Fruit fly (Drosophila melanogaster) whole organism, embryonic: ENCODE data around the gene CG13126.
A peak's percentile ranks its signal among the peaks of the same experiment; 100 is the strongest.

ENCODE experiments used
- B-H1 ChIP-seq: fragments of 200-800 bp; sonication (Bioruptor generic); IDR thresholded peaks from 3 replicates; pipeline ENCODE4 v1.3.6; 2022; ENCODE audit warnings: missing biosample characterization, missing genetic modification characterization
- BtbVII ChIP-seq: fragments of 200-800 bp; sonication (Bioruptor generic); optimal IDR thresholded peaks from 3 replicates; lab custom pipeline; 2017; ENCODE audit warnings: missing biosample characterization, mild to moderate bottlenecking, missing genetic modification characterization
- C15 ChIP-seq: fragments of 200-800 bp; sonication (Bioruptor generic); IDR thresholded peaks from 3 replicates; pipeline ENCODE4 v1.3.6; 2022; ENCODE audit warnings: missing biosample characterization, missing genetic modification characterization
- CG1024 ChIP-seq: fragments of 200-800 bp; sonication (Bioruptor generic); IDR thresholded peaks from 2 replicates; pipeline ENCODE4 v1.3.6; 2022; ENCODE audit warnings: missing biosample characterization, missing genetic modification characterization
- CG11093 ChIP-seq: fragments of 200-800 bp; sonication (Bioruptor generic); IDR thresholded peaks from 3 replicates; pipeline ENCODE4 v1.3.6; 2022; ENCODE audit warnings: missing biosample characterization, missing genetic modification characterization
- CG11695 ChIP-seq: fragments of 200-800 bp; sonication (Bioruptor generic); IDR thresholded peaks from 3 replicates; pipeline ENCODE4 v1.3.6; 2022; ENCODE audit warnings: missing biosample characterization, missing genetic modification characterization
- CG12155 ChIP-seq: fragments of 200-800 bp; sonication (Bioruptor generic); optimal IDR thresholded peaks from 3 replicates; lab custom pipeline; 2016; ENCODE audit warnings: missing biosample characterization, missing genetic modification characterization
- CG12236 ChIP-seq: fragments of 200-800 bp; sonication (Bioruptor generic); optimal IDR thresholded peaks from 2 replicates; lab custom pipeline; 2016; ENCODE audit warnings: missing biosample characterization, missing genetic modification characterization
- CG12299 ChIP-seq: fragments of 200-800 bp; sonication (Bioruptor generic); optimal IDR thresholded peaks from 2 replicates; lab custom pipeline; 2018; ENCODE audit warnings: missing biosample characterization, mild to moderate bottlenecking, missing genetic modification characterization
- CG13296 ChIP-seq: fragments of 200-800 bp; sonication (Bioruptor generic); optimal IDR thresholded peaks from 3 replicates; lab custom pipeline; 2018; ENCODE audit warnings: missing biosample characterization, mild to moderate bottlenecking, missing genetic modification characterization
- CG16813 ChIP-seq: fragments of 200-800 bp; sonication (Bioruptor generic); IDR thresholded peaks from 3 replicates; pipeline ENCODE4 v1.3.6; 2022; ENCODE audit warnings: missing biosample characterization, missing genetic modification characterization; ENCODE audit not compliant: partially characterized antibody
- CG17385 ChIP-seq: fragments of 200-800 bp; sonication (Bioruptor generic); optimal IDR thresholded peaks from 3 replicates; lab custom pipeline; 2018; ENCODE audit warnings: missing biosample characterization, mild to moderate bottlenecking, missing genetic modification characterization
- CG18599 ChIP-seq: fragments of 200-800 bp; sonication (Bioruptor generic); optimal IDR thresholded peaks from 3 replicates; lab custom pipeline; 2017; ENCODE audit warnings: missing biosample characterization, missing genetic modification characterization, mild to moderate bottlenecking, moderate library complexity, missing genetic modification reagents
- CG2678 ChIP-seq: fragments of 200-800 bp; sonication (Bioruptor generic); optimal IDR thresholded peaks from 3 replicates; lab custom pipeline; 2019; ENCODE audit warnings: missing biosample characterization, mild to moderate bottlenecking, missing genetic modification characterization, moderate library complexity
- CG31365 ChIP-seq: fragments of 200-800 bp; sonication (Bioruptor generic); optimal IDR thresholded peaks from 2 replicates; lab custom pipeline; 2018; ENCODE audit warnings: missing biosample characterization, mild to moderate bottlenecking, missing genetic modification characterization
- CG31388 ChIP-seq: fragments of 200-800 bp; sonication (Bioruptor generic); optimal IDR thresholded peaks from 2 replicates; lab custom pipeline; 2016; ENCODE audit warnings: missing biosample characterization, missing genetic modification characterization
- CG31441 ChIP-seq: fragments of 200-800 bp; sonication (Bioruptor generic); IDR thresholded peaks from 2 replicates; pipeline ENCODE4 v1.3.6; 2022; ENCODE audit warnings: missing biosample characterization, missing genetic modification characterization
- CG3163 ChIP-seq: fragments of 200-800 bp; sonication (Bioruptor generic); optimal IDR thresholded peaks from 3 replicates; lab custom pipeline; 2016; ENCODE audit warnings: missing biosample characterization, missing genetic modification characterization
- CG32772 ChIP-seq: fragments of 200-800 bp; sonication (Bioruptor generic); IDR thresholded peaks from 2 replicates; pipeline ENCODE4 v1.3.6; 2022; ENCODE audit warnings: missing biosample characterization, missing genetic modification characterization
- CG3281 ChIP-seq: fragments of 200-800 bp; sonication (Bioruptor generic); optimal IDR thresholded peaks from 3 replicates; lab custom pipeline; 2017; ENCODE audit warnings: missing biosample characterization, mild to moderate bottlenecking, missing genetic modification characterization
- CG8290 ChIP-seq, 3 experiments: fragments of 200-800 bp; sonication (Bioruptor generic); optimal IDR thresholded peaks; 2 replicates each; lab custom pipeline; 2016 to 2019; ENCODE audit warnings: missing biosample characterization in 3 of 3, missing genetic modification characterization in 3 of 3, mild to moderate bottlenecking in 2 of 3, moderate library complexity in 1 of 3
- Camta ChIP-seq: fragments of 200-800 bp; sonication (Bioruptor generic); optimal IDR thresholded peaks from 2 replicates; lab custom pipeline; 2016; ENCODE audit warnings: missing biosample characterization, missing genetic modification characterization
- Doc2 ChIP-seq: fragments of 200-800 bp; sonication (Bioruptor generic); IDR thresholded peaks from 2 replicates; pipeline ENCODE4 v1.3.6; 2022; ENCODE audit warnings: missing biosample characterization, missing genetic modification characterization
- HmgZ ChIP-seq: fragments of 200-800 bp; sonication (Bioruptor generic); optimal IDR thresholded peaks from 2 replicates; lab custom pipeline; 2018; ENCODE audit warnings: missing biosample characterization, mild to moderate bottlenecking, missing genetic modification characterization
- Jarid2 ChIP-seq: fragments of 200-800 bp; sonication (Bioruptor generic); optimal IDR thresholded peaks from 3 replicates; lab custom pipeline; 2017; ENCODE audit warnings: mild to moderate bottlenecking, missing biosample characterization, missing genetic modification reagents, missing genetic modification characterization
- Kr ChIP-seq: fragments of 200-800 bp; sonication (Bioruptor generic); optimal IDR thresholded peaks from 2 replicates; lab custom pipeline; 2017; ENCODE audit warnings: missing biosample characterization, mild to moderate bottlenecking, missing genetic modification characterization
- MESR4 ChIP-seq: fragments of 200-800 bp; sonication (Bioruptor generic); optimal IDR thresholded peaks from 2 replicates; lab custom pipeline; 2018; ENCODE audit warnings: missing biosample characterization, mild to moderate bottlenecking, missing genetic modification characterization, moderate library complexity
- Myb ChIP-seq: fragments of 200-800 bp; sonication (Bioruptor generic); optimal IDR thresholded peaks from 2 replicates; lab custom pipeline; 2016; ENCODE audit warnings: missing biosample characterization, missing genetic modification characterization
- Sox102F ChIP-seq: fragments of 200-800 bp; sonication (Bioruptor generic); optimal IDR thresholded peaks from 2 replicates; lab custom pipeline; 2018; ENCODE audit warnings: missing biosample characterization, mild to moderate bottlenecking, missing genetic modification characterization, moderate library complexity
- Spps ChIP-seq: fragments of 200-800 bp; sonication (Bioruptor generic); optimal IDR thresholded peaks from 2 replicates; lab custom pipeline; 2018; ENCODE audit warnings: missing biosample characterization, mild to moderate bottlenecking, missing genetic modification characterization
- Sry-β ChIP-seq: fragments of 200-800 bp; sonication (Bioruptor generic); optimal IDR thresholded peaks from 2 replicates; lab custom pipeline; 2018; ENCODE audit warnings: missing biosample characterization, mild to moderate bottlenecking, missing genetic modification characterization, moderate library complexity
- YL-1 ChIP-seq: fragments of 200-800 bp; sonication (Bioruptor generic); optimal IDR thresholded peaks from 3 replicates; lab custom pipeline; 2017; ENCODE audit warnings: missing biosample characterization, mild to moderate bottlenecking, missing genetic modification characterization
- bab2 ChIP-seq: fragments of 200-800 bp; sonication (Bioruptor generic); optimal IDR thresholded peaks from 2 replicates; lab custom pipeline; 2016; ENCODE audit warnings: missing biosample characterization, missing genetic modification characterization
- cas ChIP-seq: fragments of 200-800 bp; sonication (Bioruptor generic); IDR thresholded peaks from 2 replicates; pipeline ENCODE4 v1.3.6; 2022; ENCODE audit warnings: missing biosample characterization, missing genetic modification characterization
- croc ChIP-seq: fragments of 200-800 bp; sonication (Bioruptor generic); conservative IDR thresholded peaks from 3 replicates; pipeline ENCODE4 v1.3.6; 2022; ENCODE audit warnings: missing biosample characterization, missing genetic modification characterization
- crol ChIP-seq: fragments of 200-800 bp; sonication (Bioruptor generic); IDR thresholded peaks from 2 replicates; pipeline ENCODE4 v1.3.6; 2022; ENCODE audit warnings: missing biosample characterization, missing genetic modification characterization
- dmrt11E ChIP-seq: fragments of 200-800 bp; sonication (Bioruptor generic); optimal IDR thresholded peaks from 3 replicates; lab custom pipeline; 2018; ENCODE audit warnings: missing biosample characterization, mild to moderate bottlenecking, missing genetic modification characterization, moderate library complexity
- fru ChIP-seq: fragments of >200 bp; optimal IDR thresholded peaks from 2 replicates; lab custom pipeline; 2017
- fu2 ChIP-seq: fragments of 200-800 bp; sonication (Bioruptor generic); optimal IDR thresholded peaks from 2 replicates; lab custom pipeline; 2016; ENCODE audit warnings: missing biosample characterization, missing genetic modification characterization
- jing ChIP-seq: fragments of 200-800 bp; sonication (Bioruptor generic); optimal IDR thresholded peaks from 2 replicates; lab custom pipeline; 2018; ENCODE audit warnings: missing biosample characterization, mild to moderate bottlenecking, missing genetic modification characterization
- lab ChIP-seq: fragments of 200-800 bp; sonication (Bioruptor generic); optimal IDR thresholded peaks from 3 replicates; lab custom pipeline; 2017; ENCODE audit warnings: missing biosample characterization, missing genetic modification characterization, mild to moderate bottlenecking, moderate library complexity, missing genetic modification reagents
- lilli ChIP-seq: fragments of 200-800 bp; sonication (Bioruptor generic); optimal IDR thresholded peaks from 3 replicates; lab custom pipeline; 2016; ENCODE audit warnings: missing biosample characterization, missing genetic modification characterization
- mam ChIP-seq: fragments of 200-800 bp; sonication (Bioruptor generic); optimal IDR thresholded peaks from 3 replicates; lab custom pipeline; 2016; ENCODE audit warnings: missing biosample characterization, missing genetic modification characterization
- mirr ChIP-seq: fragments of 200-800 bp; sonication (Bioruptor generic); optimal IDR thresholded peaks from 3 replicates; lab custom pipeline; 2018; ENCODE audit warnings: missing biosample characterization, mild to moderate bottlenecking, missing genetic modification characterization
- phol ChIP-seq: fragments of 200-800 bp; sonication (Bioruptor generic); optimal IDR thresholded peaks from 3 replicates; lab custom pipeline; 2018; ENCODE audit warnings: missing biosample characterization, mild to moderate bottlenecking, missing genetic modification characterization, moderate library complexity
- psq ChIP-seq: fragments of 200-800 bp; sonication (Bioruptor generic); optimal IDR thresholded peaks from 2 replicates; lab custom pipeline; 2017; ENCODE audit warnings: missing biosample characterization, missing genetic modification characterization
- pum ChIP-seq: fragments of 200-800 bp; sonication (Bioruptor generic); optimal IDR thresholded peaks from 2 replicates; lab custom pipeline; 2016; ENCODE audit warnings: missing biosample characterization, missing genetic modification characterization
- pzg ChIP-seq: fragments of 200-800 bp; sonication (Bioruptor generic); optimal IDR thresholded peaks from 3 replicates; lab custom pipeline; 2018; ENCODE audit warnings: missing biosample characterization, mild to moderate bottlenecking, missing genetic modification characterization, moderate library complexity
- salm ChIP-seq: fragments of 200-800 bp; sonication (Bioruptor generic); optimal IDR thresholded peaks from 2 replicates; lab custom pipeline; 2018; ENCODE audit warnings: missing biosample characterization, mild to moderate bottlenecking, missing genetic modification characterization
- sc ChIP-seq, 3 experiments: fragments of >200 bp in 2 of 3; fragments of 200-800 bp in 1 of 3; sonication (Bioruptor generic) in 1 of 3; optimal IDR thresholded peaks; 2 replicates in 2 of 3; 3 replicates in 1 of 3; lab custom pipeline; 2017; ENCODE audit warnings: mild to moderate bottlenecking in 1 of 3, missing biosample characterization in 1 of 3, missing genetic modification characterization in 1 of 3, missing genetic modification reagents in 1 of 3
- sug ChIP-seq: fragments of 200-800 bp; optimal IDR thresholded peaks from 2 replicates; lab custom pipeline; 2019; ENCODE audit warnings: missing biosample characterization, mild to moderate bottlenecking, missing genetic modification characterization, moderate library complexity

CG13126 gene

DNA sequence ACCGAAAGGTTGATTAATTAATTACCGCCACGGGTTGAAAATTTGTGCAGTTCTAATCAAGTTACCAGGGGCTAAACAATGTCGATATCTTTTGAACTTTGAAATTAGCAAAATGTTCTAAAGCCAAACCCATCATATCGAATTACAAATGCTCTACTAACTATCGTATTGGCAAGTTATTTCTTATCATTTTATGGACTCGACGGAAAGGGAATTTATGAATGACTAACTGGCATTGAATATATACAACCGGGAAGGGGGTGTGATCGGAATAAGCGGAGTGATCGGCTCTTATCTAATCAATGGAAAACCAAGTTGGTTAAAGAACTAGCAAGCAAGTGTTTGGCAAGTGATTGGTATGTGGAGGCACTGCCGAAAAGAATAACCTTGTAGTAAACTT lies 10.5 kb downstream of the CG13126 start (continued):
- TF ChIP-seq crol (peak; percentile 35; the same call in 1 of the 2 replicates), pzg (GFP tag; lab: Kevin White, UChicago) (no peak), salm (no peak), Jarid2 (no peak), CG16813 (GFP tag; lab: Robert Waterston, UW) (no peak), CG11093 (0 out of 3 replicates have a peak, but pooled peaks have one; percentile 14), croc (GFP tag; lab: Robert Waterston, UW) (no peak), sug (tag; lab: Kevin White, UChicago) (peak; percentile 75), CG12236 (GFP tag; lab: Kevin White, UChicago) (no peak), lab (peak; percentile 86), CG2678 (tag; lab: Kevin White, UChicago) (peak; percentile 42), Camta (GFP tag; lab: Kevin White, UChicago) (no peak), CG18599 (GFP tag; lab: Kevin White, UChicago) (peak; percentile 67), CG11695 (no peak), lilli (peak; percentile 24), CG31388 (GFP tag; lab: Kevin White, UChicago) (no peak), sc (optimal IDR thresholded peaks at IDR 0.05; lab: Kevin White, UChicago) (no peak), sc (GFP tag; optimal IDR thresholded peaks at IDR 0.05; lab: Kevin White, UChicago) (no peak), CG12155 (GFP tag; lab: Kevin White, UChicago) (peak; percentile 10), pum (GFP tag; lab: Kevin White, UChicago) (no peak), mam (GFP tag; lab: Kevin White, UChicago) (peak; percentile 50), CG12299 (tag; lab: Kevin White, UChicago) (no peak), cas (GFP tag; lab: Robert Waterston, UW) (no peak), B-H1 (GFP tag; lab: Robert Waterston, UW) (no peak), CG1024 (no peak), CG32772 (GFP tag; lab: Robert Waterston, UW) (no peak), phol (tag; lab: Kevin White, UChicago) (no peak), BtbVII (no peak), CG8290 (GFP tag; optimal IDR thresholded peaks at IDR 0.05; lab: Kevin White, UChicago) (no peak), CG8290 (tag; optimal IDR thresholded peaks at IDR 0.05; lab: Kevin White, UChicago) (peak in 1 of 2 experiments; percentile 85), Doc2 (GFP tag; lab: Robert Waterston, UW) (no peak), CG31365 (tag; lab: Kevin White, UChicago) (peak; percentile 29), dmrt11E (tag; lab: Kevin White, UChicago) (no peak), CG13296 (GFP tag; lab: Kevin White, UChicago) (peak; percentile 30), C15 (no peak), YL-1 (GFP tag; lab: Kevin White, UChicago) (no peak), Myb (GFP tag; lab: Kevin White, UChicago) (no peak), HmgZ (tag; lab: Kevin White, UChicago) (peak; percentile 57), Sox102F (no peak), MESR4 (GFP tag; lab: Kevin White, UChicago) (no peak), Kr (GFP tag; lab: Kevin White, UChicago) (no peak), CG31441 (no peak), CG3163 (GFP tag; lab: Kevin White, UChicago) (no peak), Sry-β (GFP tag; lab: Kevin White, UChicago) (no peak), Spps (tag; lab: Kevin White, UChicago) (no peak), CG17385 (GFP tag; lab: Kevin White, UChicago) (peak; percentile 4), fru (no peak), mirr (GFP tag; lab: Kevin White, UChicago) (peak; percentile 99), psq (GFP tag; lab: Kevin White, UChicago) (no peak), bab2 (GFP tag; lab: Kevin White, UChicago) (no peak), CG3281 (GFP tag; lab: Kevin White, UChicago) (peak; percentile 2), jing (GFP tag; lab: Kevin White, UChicago) (no peak), fu2 (GFP tag; lab: Kevin White, UChicago) (no peak)
